Worm (Caenorhabditis elegans) whole organism, L2 larva: ENCODE data around the gene zig-12.
A peak's percentile ranks its signal among the peaks of the same experiment; 100 is the strongest.

Experiments used
- gmeb-1 ChIP-seq: fragments of 150-350 bp; optimal IDR thresholded peaks from 2 replicates; lab custom pipeline; 2014; ENCODE audit warnings: missing biosample characterization, missing genetic modification characterization
- lsy-2 ChIP-seq, 2 experiments: fragments of 150-350 bp in 1 of 2; sonication (generic microtip) in 1 of 2; optimal IDR thresholded peaks; 2 replicates each; lab custom pipeline; 2014 to 2017; ENCODE audit warnings: missing biosample characterization in 2 of 2, missing genetic modification characterization in 2 of 2
- nhr-6 ChIP-seq: fragments of 150-350 bp; optimal IDR thresholded peaks from 2 replicates; lab custom pipeline; 2014; ENCODE audit warnings: missing biosample characterization, missing genetic modification characterization
- unc-62 ChIP-seq: fragments of 150-350 bp; optimal IDR thresholded peaks from 2 replicates; lab custom pipeline; 2014; ENCODE audit warnings: missing biosample characterization, missing genetic modification reagents, missing genetic modification characterization
- ztf-4 ChIP-seq: fragments of 150-350 bp; optimal IDR thresholded peaks from 2 replicates; lab custom pipeline; 2014; ENCODE audit warnings: missing biosample characterization, missing genetic modification characterization

DNA sequence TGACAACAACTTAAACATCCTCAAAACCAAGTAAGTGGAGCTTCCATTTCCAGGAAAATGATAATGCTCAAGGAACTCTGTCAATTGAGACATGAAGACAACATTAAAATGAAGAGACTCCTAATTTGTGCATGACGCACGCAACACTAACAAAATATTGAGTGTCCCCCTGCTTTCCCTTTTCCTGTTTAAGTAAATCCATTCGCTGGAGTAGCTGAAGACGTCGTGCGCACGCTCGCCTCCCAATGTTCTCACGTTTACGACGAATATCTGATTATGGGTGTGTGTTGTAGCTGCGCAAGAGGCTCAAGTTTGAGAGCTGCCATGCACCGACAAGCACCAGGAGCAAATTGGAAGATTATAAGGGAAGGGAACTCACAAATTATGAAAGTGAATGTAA is 37.3 kb downstream of the zig-12 start:
- TF ChIP-seq unc-62 (GFP tag; lab: Kevin White, UChicago) (no peak), ztf-4 (tag; lab: Kevin White, UChicago) (no peak), nhr-6 (tag; lab: Kevin White, UChicago) (no peak), lsy-2 (tag; optimal IDR thresholded peaks at IDR 0.05; lab: Kevin White, UChicago) (peak in 1 of 2 experiments; percentile 40), gmeb-1 (tag; lab: Kevin White, UChicago) (no peak)
